Worm (Caenorhabditis elegans) whole organism, late embryonic: ENCODE measurements around the gene K01A2.6.

Experiments used
- C08G9.2 ChIP-seq: sonication (generic microtip); optimal IDR thresholded peaks from 2 replicates; lab custom pipeline; 2016; ENCODE audit warnings: mild to moderate bottlenecking, missing genetic modification characterization, moderate library complexity, missing compliant biosample characterization
- C38D4.7 ChIP-seq: fragments of 200-800 bp; sonication (Bioruptor generic); optimal IDR thresholded peaks from 2 replicates; lab custom pipeline; 2018; ENCODE audit warnings: mild to moderate bottlenecking, missing genetic modification characterization, moderate library complexity, missing compliant biosample characterization
- F13H6.1 ChIP-seq: sonication (generic microtip); optimal IDR thresholded peaks from 2 replicates; lab custom pipeline; 2016; ENCODE audit warnings: missing genetic modification characterization, missing compliant biosample characterization
- K02D7.2 ChIP-seq: sonication (generic microtip); optimal IDR thresholded peaks from 2 replicates; lab custom pipeline; 2017; ENCODE audit warnings: mild to moderate bottlenecking, missing genetic modification characterization, missing compliant biosample characterization
- T23F11.4 ChIP-seq: fragments of 200-800 bp; sonication (Bioruptor generic); optimal IDR thresholded peaks from 2 replicates; lab custom pipeline; 2018; ENCODE audit warnings: mild to moderate bottlenecking, missing genetic modification characterization, missing compliant biosample characterization
- Y22D7AL.16 ChIP-seq: sonication (generic microtip); optimal IDR thresholded peaks from 2 replicates; lab custom pipeline; 2016; ENCODE audit warnings: missing genetic modification characterization, missing compliant biosample characterization
- ama-1 ChIP-seq: fragments of 150-350 bp; optimal IDR thresholded peaks from 2 replicates; lab custom pipeline; 2014
- ceh-18 ChIP-seq: sonication (generic microtip); optimal IDR thresholded peaks from 2 replicates; lab custom pipeline; 2016; ENCODE audit warnings: missing genetic modification characterization, missing compliant biosample characterization
- ceh-19 ChIP-seq: fragments of 200-800 bp; sonication (Bioruptor generic); optimal IDR thresholded peaks from 2 replicates; lab custom pipeline; 2018; ENCODE audit warnings: mild to moderate bottlenecking, missing genetic modification characterization, missing compliant biosample characterization
- ceh-2 ChIP-seq: sonication (generic microtip); optimal IDR thresholded peaks from 2 replicates; lab custom pipeline; 2016; ENCODE audit warnings: missing genotype, missing genetic modification characterization, missing compliant biosample characterization
- ceh-22 ChIP-seq: sonication (generic microtip); optimal IDR thresholded peaks from 2 replicates; lab custom pipeline; 2017; ENCODE audit warnings: missing biosample characterization, missing genetic modification characterization
- ceh-24 ChIP-seq: sonication (generic microtip); optimal IDR thresholded peaks from 2 replicates; lab custom pipeline; 2016; ENCODE audit warnings: mild to moderate bottlenecking, missing genetic modification characterization, missing compliant biosample characterization
- ceh-30 ChIP-seq: fragments of 150-350 bp; optimal IDR thresholded peaks from 2 replicates; lab custom pipeline; 2014; ENCODE audit warnings: missing biosample characterization, missing genetic modification characterization
- ceh-31 ChIP-seq: sonication (generic microtip); optimal IDR thresholded peaks from 2 replicates; lab custom pipeline; 2016; ENCODE audit warnings: missing genetic modification characterization, missing compliant biosample characterization
- ceh-34 ChIP-seq: sonication (generic microtip); optimal IDR thresholded peaks from 2 replicates; lab custom pipeline; 2016; ENCODE audit warnings: mild to moderate bottlenecking, missing genetic modification characterization, missing compliant biosample characterization
- ceh-48 ChIP-seq: sonication (generic microtip); optimal IDR thresholded peaks from 2 replicates; lab custom pipeline; 2016; ENCODE audit warnings: missing genetic modification characterization, inconsistent platforms, missing compliant biosample characterization
- ceh-6 ChIP-seq: fragments of 200-800 bp; sonication (Bioruptor generic); optimal IDR thresholded peaks from 2 replicates; lab custom pipeline; 2018; ENCODE audit warnings: mild to moderate bottlenecking, missing genetic modification characterization, missing compliant biosample characterization
- ceh-9 ChIP-seq: sonication (generic microtip); optimal IDR thresholded peaks from 2 replicates; lab custom pipeline; 2016; ENCODE audit warnings: mild to moderate bottlenecking, missing genetic modification characterization, inconsistent platforms, missing compliant biosample characterization
- che-1 ChIP-seq: sonication (generic microtip); optimal IDR thresholded peaks from 2 replicates; lab custom pipeline; 2016; ENCODE audit warnings: mild to moderate bottlenecking, missing genetic modification characterization, missing compliant biosample characterization
- dmd-4 ChIP-seq: sonication (generic microtip); optimal IDR thresholded peaks from 2 replicates; lab custom pipeline; 2016; ENCODE audit warnings: borderline replicate concordance, missing genetic modification characterization, missing compliant biosample characterization
- dve-1 ChIP-seq: sonication (generic microtip); optimal IDR thresholded peaks from 2 replicates; lab custom pipeline; 2017; ENCODE audit warnings: antibody characterized with exemption, mild to moderate bottlenecking, missing genetic modification characterization, missing compliant biosample characterization
- ets-4 ChIP-seq: sonication (generic microtip); optimal IDR thresholded peaks from 2 replicates; lab custom pipeline; 2016; ENCODE audit warnings: missing genetic modification characterization, missing compliant biosample characterization
- eyg-1 ChIP-seq: sonication (generic microtip); optimal IDR thresholded peaks from 2 replicates; lab custom pipeline; 2016; ENCODE audit warnings: missing genotype, missing genetic modification characterization, missing compliant biosample characterization
- fax-1 ChIP-seq: sonication (generic microtip); optimal IDR thresholded peaks from 2 replicates; lab custom pipeline; 2016; ENCODE audit warnings: missing genotype, missing genetic modification characterization, missing compliant biosample characterization
- fkh-6 ChIP-seq: sonication (generic microtip); optimal IDR thresholded peaks from 2 replicates; lab custom pipeline; 2016; ENCODE audit warnings: missing genetic modification characterization, missing compliant biosample characterization
- gmeb-2 ChIP-seq: sonication (generic microtip); optimal IDR thresholded peaks from 2 replicates; lab custom pipeline; 2016; ENCODE audit warnings: missing genetic modification characterization, inconsistent platforms, missing compliant biosample characterization
- hlh-15 ChIP-seq: sonication (generic microtip); optimal IDR thresholded peaks from 2 replicates; lab custom pipeline; 2016; ENCODE audit warnings: missing genetic modification characterization, missing compliant biosample characterization
- hlh-6 ChIP-seq: sonication (generic microtip); optimal IDR thresholded peaks from 2 replicates; lab custom pipeline; 2016; ENCODE audit warnings: missing genotype, missing genetic modification characterization, missing compliant biosample characterization
- hlh-8 ChIP-seq: sonication (generic microtip); optimal IDR thresholded peaks from 2 replicates; lab custom pipeline; 2016; ENCODE audit warnings: missing genotype, missing genetic modification characterization, missing compliant biosample characterization
- lim-6 ChIP-seq: sonication (generic microtip); optimal IDR thresholded peaks from 2 replicates; lab custom pipeline; 2016; ENCODE audit warnings: missing genetic modification characterization, missing compliant biosample characterization
- lin-11 ChIP-seq: fragments of 200-800 bp; sonication (Bioruptor generic); optimal IDR thresholded peaks from 2 replicates; lab custom pipeline; 2018; ENCODE audit warnings: mild to moderate bottlenecking, missing genetic modification characterization, missing compliant biosample characterization
- madf-2 ChIP-seq: sonication (generic microtip); optimal IDR thresholded peaks from 2 replicates; lab custom pipeline; 2017; ENCODE audit warnings: missing genetic modification characterization, missing compliant biosample characterization
- mec-3 ChIP-seq: sonication (generic microtip); optimal IDR thresholded peaks from 2 replicates; lab custom pipeline; 2016; ENCODE audit warnings: borderline replicate concordance, missing genetic modification characterization, missing compliant biosample characterization
- nhr-11 ChIP-seq: fragments of 150-350 bp; optimal IDR thresholded peaks from 2 replicates; lab custom pipeline; 2014; ENCODE audit warnings: missing biosample characterization, missing genetic modification characterization
- nhr-232 ChIP-seq: sonication (generic microtip); optimal IDR thresholded peaks from 2 replicates; lab custom pipeline; 2016; ENCODE audit warnings: missing genetic modification characterization, missing compliant biosample characterization
- npax-4 ChIP-seq: sonication (generic microtip); optimal IDR thresholded peaks from 2 replicates; lab custom pipeline; 2016; ENCODE audit warnings: missing genetic modification characterization, missing compliant biosample characterization
- odd-2 ChIP-seq: sonication (generic microtip); optimal IDR thresholded peaks from 2 replicates; lab custom pipeline; 2017; ENCODE audit warnings: antibody characterized with exemption, mild to moderate bottlenecking, missing genetic modification characterization, missing compliant biosample characterization
- pag-3 ChIP-seq: sonication (generic microtip); optimal IDR thresholded peaks from 2 replicates; lab custom pipeline; 2016; ENCODE audit warnings: missing compliant biosample characterization, missing genetic modification characterization, borderline replicate concordance
- pat-9 ChIP-seq: fragments of 200-800 bp; sonication (Bioruptor generic); optimal IDR thresholded peaks from 2 replicates; lab custom pipeline; 2018; ENCODE audit warnings: mild to moderate bottlenecking, missing genetic modification characterization, moderate library complexity, missing compliant biosample characterization
- pax-1 ChIP-seq: fragments of 150-350 bp; optimal IDR thresholded peaks from 2 replicates; lab custom pipeline; 2014; ENCODE audit warnings: missing biosample characterization, missing genetic modification characterization
- pqm-1 ChIP-seq: sonication (generic microtip); optimal IDR thresholded peaks from 2 replicates; lab custom pipeline; 2016; ENCODE audit warnings: missing genetic modification characterization, missing compliant biosample characterization
- pros-1 ChIP-seq: fragments of 150-350 bp; optimal IDR thresholded peaks from 2 replicates; lab custom pipeline; 2014; ENCODE audit warnings: missing biosample characterization, missing genetic modification reagents, missing genetic modification characterization
- ref-2 ChIP-seq: sonication (generic microtip); optimal IDR thresholded peaks from 2 replicates; lab custom pipeline; 2016; ENCODE audit warnings: missing genetic modification characterization, missing compliant biosample characterization
- rnt-1 ChIP-seq: sonication (generic microtip); optimal IDR thresholded peaks from 2 replicates; lab custom pipeline; 2016; ENCODE audit warnings: missing genetic modification characterization, missing compliant biosample characterization
- sox-2 ChIP-seq: fragments of 200-800 bp; sonication (Bioruptor generic); IDR thresholded peaks from 2 replicates; pipeline ENCODE4 v1.3.6; 2022; ENCODE audit warnings: missing genetic modification reagents, missing genetic modification characterization, missing compliant biosample characterization
- sox-4 ChIP-seq: sonication (generic microtip); optimal IDR thresholded peaks from 2 replicates; lab custom pipeline; 2017; ENCODE audit warnings: mild to moderate bottlenecking, missing genetic modification characterization, inconsistent platforms, missing compliant biosample characterization
- tbx-2 ChIP-seq: sonication (generic microtip); optimal IDR thresholded peaks from 2 replicates; lab custom pipeline; 2016; ENCODE audit warnings: missing genetic modification characterization, missing compliant biosample characterization
- tbx-7 ChIP-seq: sonication (generic microtip); optimal IDR thresholded peaks from 2 replicates; lab custom pipeline; 2016; ENCODE audit warnings: missing genotype, missing genetic modification characterization, missing compliant biosample characterization
- ttx-3 ChIP-seq: sonication (generic microtip); optimal IDR thresholded peaks from 2 replicates; lab custom pipeline; 2016; ENCODE audit warnings: missing genetic modification reagents, missing genetic modification characterization, missing compliant biosample characterization
- unc-55 ChIP-seq: sonication (generic microtip); optimal IDR thresholded peaks from 2 replicates; lab custom pipeline; 2017; ENCODE audit warnings: missing biosample characterization, missing genetic modification reagents, missing genetic modification characterization
- zip-5 ChIP-seq: sonication (generic microtip); optimal IDR thresholded peaks from 2 replicates; lab custom pipeline; 2016; ENCODE audit warnings: missing genetic modification characterization, missing compliant biosample characterization
- ztf-16 ChIP-seq: sonication (generic microtip); optimal IDR thresholded peaks from 2 replicates; lab custom pipeline; 2017; ENCODE audit warnings: missing genetic modification characterization, missing compliant biosample characterization

K01A2.6 gene

ce11 chrII:299684-300083 is at the start of gene K01A2.6:
Gene K01A2.6 (plus strand): TSS chrII:299984.
- TF ChIP-seq pros-1 (tag; lab: Kevin White, UChicago) (no peak), ceh-31 (tag; lab: Kevin White, UChicago) (no peak)
- TF ChIP-seq, all 69 proteins: peak for 0

ce11 chrII:255124-255523 is 44.7 kb upstream of the K01A2.6 start:
- TF ChIP-seq dve-1: peak; percentile 42
- TF ChIP-seq sox-2 (GFP tag; lab: Robert Waterston, UW): no peak
- TF ChIP-seq ref-2 (tag; lab: Kevin White, UChicago): peak; percentile 90
- peak; percentile 63 for TF ChIP-seq zip-5 (tag; lab: Kevin White, UChicago)
- peak; percentile 81 for TF ChIP-seq hlh-6 (tag; lab: Kevin White, UChicago)
- TF ChIP-seq ceh-2 (tag; lab: Kevin White, UChicago): peak; percentile 82
- TF ChIP-seq npax-4 (tag; lab: Kevin White, UChicago): peak; percentile 43
- TF ChIP-seq ceh-30 (tag; lab: Kevin White, UChicago): peak; percentile 68
- TF ChIP-seq K02D7.2 (tag; lab: Kevin White, UChicago): peak; percentile 46
- TF ChIP-seq F13H6.1: peak; percentile 73
- TF ChIP-seq lim-6 (tag; lab: Kevin White, UChicago): no peak
- TF ChIP-seq gmeb-2 (tag; lab: Kevin White, UChicago): peak; percentile 63
- peak; percentile 61 for TF ChIP-seq sox-4 (tag; lab: Kevin White, UChicago)
- TF ChIP-seq lin-11: peak; percentile 59
- peak; percentile 87 for TF ChIP-seq C08G9.2 (tag; lab: Kevin White, UChicago)
- no peak for TF ChIP-seq ceh-9 (tag; lab: Kevin White, UChicago)
- TF ChIP-seq ttx-3: peak; percentile 72
- peak; percentile 76 for TF ChIP-seq pat-9 (tag; lab: Kevin White, UChicago)
- TF ChIP-seq ceh-22 (tag; lab: Kevin White, UChicago): no peak
- TF ChIP-seq rnt-1: peak; percentile 94
- TF ChIP-seq ceh-48: peak; percentile 97
- peak; percentile 32 for TF ChIP-seq odd-2 (tag; lab: Kevin White, UChicago)
- TF ChIP-seq T23F11.4: peak; percentile 56
- peak; percentile 92 for TF ChIP-seq pqm-1 (tag; lab: Kevin White, UChicago)
- TF ChIP-seq pax-1 (tag; lab: Kevin White, UChicago): peak; percentile 48
- peak; percentile 74 for TF ChIP-seq ceh-19 (GFP tag; lab: Kevin White, UChicago)
- TF ChIP-seq mec-3 (tag; lab: Kevin White, UChicago): peak; percentile 85
- TF ChIP-seq ztf-16: peak; percentile 79
- TF ChIP-seq C38D4.7 (GFP tag; lab: Kevin White, UChicago): peak; percentile 26
- TF ChIP-seq ets-4: peak; percentile 60
- peak; percentile 57 for TF ChIP-seq nhr-232 (tag; lab: Kevin White, UChicago)
- no peak for TF ChIP-seq ama-1 (lab: Kevin White, UChicago)
- peak; percentile 92 for TF ChIP-seq ceh-31 (tag; lab: Kevin White, UChicago)
- TF ChIP-seq tbx-2 (tag; lab: Kevin White, UChicago): peak; percentile 93
- TF ChIP-seq hlh-8 (tag; lab: Kevin White, UChicago): peak; percentile 77
- TF ChIP-seq Y22D7AL.16: peak; percentile 50
- no peak for TF ChIP-seq nhr-11
- peak; percentile 66 for TF ChIP-seq hlh-15 (tag; lab: Kevin White, UChicago)
- peak; percentile 76 for TF ChIP-seq eyg-1 (tag; lab: Kevin White, UChicago)
- TF ChIP-seq madf-2: peak; percentile 66
- TF ChIP-seq fax-1 (tag; lab: Kevin White, UChicago): peak; percentile 79
- peak; percentile 88 for TF ChIP-seq ceh-34 (tag; lab: Kevin White, UChicago)
- TF ChIP-seq tbx-7 (tag; lab: Kevin White, UChicago): peak; percentile 77
- peak; percentile 92 for TF ChIP-seq ceh-18 (tag; lab: Kevin White, UChicago)
- TF ChIP-seq ceh-24 (tag; lab: Kevin White, UChicago): peak; percentile 62
- TF ChIP-seq fkh-6 (tag; lab: Kevin White, UChicago): peak; percentile 53
- TF ChIP-seq che-1 (tag; lab: Kevin White, UChicago): peak; percentile 55
- peak; percentile 80 for TF ChIP-seq dmd-4 (tag; lab: Kevin White, UChicago)
- TF ChIP-seq unc-55 (GFP tag; lab: Kevin White, UChicago): peak; percentile 61
- peak; percentile 59 for TF ChIP-seq ceh-6
- TF ChIP-seq pag-3 (tag; lab: Kevin White, UChicago): peak; percentile 84
